Worm (Caenorhabditis elegans): ENCODE measurements around the gene nhr-180.

nhr-180 gene

ce11 chrV:699489-700129 lies 32.3 kb upstream of the nhr-180 start, which contains the start of the genes ugt-29 and srx-5:
ugt-29 (minus strand) TSS chrV:699589.
srx-5 (plus strand) TSS chrV:700079.
- TF ChIP-seq pqm-1 (tag; optimal IDR thresholded peaks at IDR 0.05) (no peak), aly-2 (tag; optimal IDR thresholded peaks at IDR 0.05) (no peak), mml-1 (tag; optimal IDR thresholded peaks at IDR 0.05) (no peak), egl-5 (tag; optimal IDR thresholded peaks at IDR 0.05) (no peak), fkh-2 (tag; optimal IDR thresholded peaks at IDR 0.05) (no peak), lsy-12 (tag; optimal IDR thresholded peaks at IDR 0.05) (no peak), elt-3 (tag; optimal IDR thresholded peaks at IDR 0.05) (no peak), ama-1 (optimal IDR thresholded peaks at IDR 0.05) (no peak), egl-27 (tag; optimal IDR thresholded peaks at IDR 0.05) (no peak), daf-12 (tag; optimal IDR thresholded peaks at IDR 0.05) (no peak), hmg-11 (tag; optimal IDR thresholded peaks at IDR 0.05) (no peak), nhr-237 (tag; optimal IDR thresholded peaks at IDR 0.05) (no peak)

ce11 chrV:699051-699450 lies 31.7 kb upstream of the nhr-180 start:
- TF ChIP-seq elt-3 (tag; optimal IDR thresholded peaks at IDR 0.05) (no peak), elt-1 (tag; optimal IDR thresholded peaks at IDR 0.05) (no peak), elt-2 (tag; optimal IDR thresholded peaks at IDR 0.05) (no peak), nhr-28 (tag; optimal IDR thresholded peaks at IDR 0.05) (no peak), nhr-237 (tag; optimal IDR thresholded peaks at IDR 0.05) (no peak), hmg-11 (tag; optimal IDR thresholded peaks at IDR 0.05) (no peak), aly-2 (tag; optimal IDR thresholded peaks at IDR 0.05) (no peak), mdl-1 (tag; optimal IDR thresholded peaks at IDR 0.05) (no peak), ama-1 (optimal IDR thresholded peaks at IDR 0.05) (no peak), daf-12 (tag; optimal IDR thresholded peaks at IDR 0.05) (no peak), nhr-67 (tag; optimal IDR thresholded peaks at IDR 0.05) (no peak), jun-1 (tag; optimal IDR thresholded peaks at IDR 0.05) (no peak), pqm-1 (tag; optimal IDR thresholded peaks at IDR 0.05) (no peak)

- TF ChIP-seq nhr-43 (tag; optimal IDR thresholded peaks at IDR 0.05; ENCODE audit: poor library complexity, severe bottlenecking) (no peak), mdl-1 (tag; optimal IDR thresholded peaks at IDR 0.05) (no peak), nhr-237 (tag; optimal IDR thresholded peaks at IDR 0.05) (no peak), nhr-12 (tag; optimal IDR thresholded peaks at IDR 0.05) (no peak), ama-1 (optimal IDR thresholded peaks at IDR 0.05) (no peak), eor-1 (tag; optimal IDR thresholded peaks at IDR 0.05) (no peak), ZK546.5 (tag; optimal IDR thresholded peaks at IDR 0.05) (no peak), ceh-16 (tag; optimal IDR thresholded peaks at IDR 0.05) (no peak), elt-3 (tag; optimal IDR thresholded peaks at IDR 0.05) (no peak), nhr-25 (tag; optimal IDR thresholded peaks at IDR 0.05) (no peak), pha-4 (tag; optimal IDR thresholded peaks at IDR 0.05) (no peak), egl-5 (tag; optimal IDR thresholded peaks at IDR 0.05) (no peak), nhr-76 (tag; optimal IDR thresholded peaks at IDR 0.05) (no peak), skn-1 (tag; optimal IDR thresholded peaks at IDR 0.05) (no peak), nhr-67 (tag; optimal IDR thresholded peaks at IDR 0.05) (no peak)
These were observed 28.6 kb upstream of the nhr-180 start, which contains the start of gene srj-52 for ce11 chrV:695914-696313. srj-52 (minus strand) TSS chrV:696014.

- TF ChIP-seq unc-62 (GFP tag; optimal IDR thresholded peaks at IDR 0.05), result no peak
- TF ChIP-seq hmg-11 (tag; optimal IDR thresholded peaks at IDR 0.05), result no peak
- TF ChIP-seq ztf-11 (tag; optimal IDR thresholded peaks at IDR 0.05), result no peak
- TF ChIP-seq ZK546.5 (tag; optimal IDR thresholded peaks at IDR 0.05), result no peak
- no peak for TF ChIP-seq lsy-12 (tag; optimal IDR thresholded peaks at IDR 0.05)
- TF ChIP-seq nhr-237 (tag; optimal IDR thresholded peaks at IDR 0.05), result no peak
- no peak for TF ChIP-seq elt-1 (tag; optimal IDR thresholded peaks at IDR 0.05)
- no peak for TF ChIP-seq lin-15B (tag; optimal IDR thresholded peaks at IDR 0.05)
- TF ChIP-seq aly-2 (tag; optimal IDR thresholded peaks at IDR 0.05), result no peak
- no peak for TF ChIP-seq ztf-4 (tag; optimal IDR thresholded peaks at IDR 0.05)
- TF ChIP-seq ceh-16 (tag; optimal IDR thresholded peaks at IDR 0.05), result no peak
- no peak for TF ChIP-seq lin-39 (tag; optimal IDR thresholded peaks at IDR 0.05)
- no peak for TF ChIP-seq R02D3.7 (tag; optimal IDR thresholded peaks at IDR 0.05)
- no peak for TF ChIP-seq ama-1 (optimal IDR thresholded peaks at IDR 0.05)
- no peak for TF ChIP-seq pqm-1 (tag; optimal IDR thresholded peaks at IDR 0.05)
- TF ChIP-seq nhr-12 (tag; optimal IDR thresholded peaks at IDR 0.05), result no peak
- TF ChIP-seq nhr-28 (tag; optimal IDR thresholded peaks at IDR 0.05), result no peak
These were observed 27.3 kb upstream of the nhr-180 start, which contains the start of gene srj-53 for ce11 chrV:694625-695024. srj-53 (minus strand) TSS chrV:694725.
